Worm (Caenorhabditis elegans) whole organism, L3 larva: ENCODE measurements around the gene Y53F4B.21.

Experiments
- ama-1 ChIP-seq: fragments of 150-350 bp; optimal IDR thresholded peaks from 2 replicates; lab custom pipeline; 2018
- egl-27 ChIP-seq: sonication (generic microtip); optimal IDR thresholded peaks from 4 replicates; lab custom pipeline; 2017; ENCODE audit warnings: missing biosample characterization, missing genetic modification reagents, missing genetic modification characterization
- elt-1 ChIP-seq: fragments of 150-350 bp; optimal IDR thresholded peaks from 2 replicates; lab custom pipeline; 2014; ENCODE audit warnings: missing biosample characterization, missing genetic modification characterization
- elt-3 ChIP-seq, 3 experiments: fragments of 150-350 bp in 1 of 3; sonication (generic microtip) in 2 of 3; optimal IDR thresholded peaks; 2 replicates in 2 of 3; 4 replicates in 1 of 3; lab custom pipeline; 2014 to 2017; ENCODE audit warnings: missing biosample characterization in 3 of 3, missing genetic modification characterization in 3 of 3
- fkh-10 ChIP-seq: sonication (generic microtip); optimal IDR thresholded peaks from 2 replicates; lab custom pipeline; 2017; ENCODE audit warnings: missing biosample characterization, missing genetic modification reagents, missing genetic modification characterization
- jun-1 ChIP-seq: fragments of 150-350 bp; optimal IDR thresholded peaks from 2 replicates; lab custom pipeline; 2014; ENCODE audit warnings: missing biosample characterization, missing genetic modification reagents, missing genetic modification characterization
- mdl-1 ChIP-seq: fragments of 150-350 bp; optimal IDR thresholded peaks from 2 replicates; lab custom pipeline; 2014; ENCODE audit warnings: missing biosample characterization, missing genetic modification characterization
- nhr-12 ChIP-seq: fragments of 150-350 bp; optimal IDR thresholded peaks from 2 replicates; lab custom pipeline; 2014; ENCODE audit warnings: missing biosample characterization, missing genetic modification characterization
- nhr-237 ChIP-seq: fragments of 150-350 bp; optimal IDR thresholded peaks from 2 replicates; lab custom pipeline; 2014; ENCODE audit warnings: missing biosample characterization, missing genetic modification characterization
- skn-1 ChIP-seq: fragments of 150-350 bp; optimal IDR thresholded peaks from 2 replicates; lab custom pipeline; 2014; ENCODE audit warnings: missing biosample characterization, missing genetic modification characterization
- snpc-4 ChIP-seq: fragments of 150-350 bp; optimal IDR thresholded peaks from 2 replicates; lab custom pipeline; 2014; ENCODE audit warnings: missing biosample characterization, missing genetic modification characterization
- tbx-2 ChIP-seq: sonication (generic microtip); optimal IDR thresholded peaks from 2 replicates; lab custom pipeline; 2016; ENCODE audit warnings: mild to moderate bottlenecking, missing genetic modification characterization, missing compliant biosample characterization
- unc-39 ChIP-seq: sonication (generic microtip); optimal IDR thresholded peaks from 4 replicates; lab custom pipeline; 2017; ENCODE audit warnings: missing biosample characterization, missing genetic modification characterization
- zag-1 ChIP-seq: fragments of 150-350 bp; optimal IDR thresholded peaks from 2 replicates; lab custom pipeline; 2014; ENCODE audit warnings: missing biosample characterization, missing genetic modification characterization

DNA sequence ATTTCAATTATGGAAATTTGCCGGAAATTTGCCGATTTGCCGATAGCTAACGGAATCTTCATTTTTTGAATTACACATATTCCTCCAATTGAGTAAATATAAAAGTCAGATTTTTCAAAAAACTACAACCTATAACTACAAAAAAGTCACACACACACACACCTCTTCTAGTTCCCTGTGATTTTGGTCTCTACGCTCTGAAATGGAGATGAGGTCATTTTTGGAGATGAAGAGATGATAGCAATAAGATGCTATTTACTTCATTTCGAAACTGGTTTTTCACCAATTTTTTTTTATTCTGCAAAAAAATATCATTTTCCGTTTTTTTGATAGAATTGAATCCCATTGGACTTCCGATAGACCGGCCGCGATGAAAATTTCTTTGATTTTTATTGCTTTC lies 34.2 kb downstream of the Y53F4B.21 start, which contains the start of gene Y53F4B.23:
- no peak for TF ChIP-seq skn-1 (tag; lab: Kevin White, UChicago)
- TF ChIP-seq egl-27 (tag; lab: Kevin White, UChicago) = no peak
- no peak for TF ChIP-seq fkh-10 (GFP tag; lab: Kevin White, UChicago)
- no peak for TF ChIP-seq zag-1 (tag; lab: Kevin White, UChicago)
- no peak for TF ChIP-seq tbx-2 (tag; lab: Kevin White, UChicago)
- TF ChIP-seq elt-3 (tag; optimal IDR thresholded peaks at IDR 0.05; lab: Kevin White, UChicago) = no peak
- TF ChIP-seq unc-39 (tag; lab: Kevin White, UChicago) = no peak
- no peak for TF ChIP-seq snpc-4
- TF ChIP-seq jun-1 (tag; lab: Kevin White, UChicago) = no peak
- TF ChIP-seq nhr-12 (tag; lab: Kevin White, UChicago) = no peak
- TF ChIP-seq elt-1 = no peak
- TF ChIP-seq ama-1 (lab: Kevin White, UChicago) = no peak
- TF ChIP-seq nhr-237 (tag; lab: Kevin White, UChicago) = no peak
- no peak for TF ChIP-seq mdl-1 (tag; lab: Kevin White, UChicago)
